Fruit fly (Drosophila melanogaster) whole organism, adult: ENCODE data around the gene SCAR.
A peak's percentile ranks its signal among the peaks of the same experiment; 100 is the strongest.

Experiments
- CG12768 ChIP-seq: fragments of 200-800 bp; sonication (Bioruptor generic); optimal IDR thresholded peaks from 2 replicates; lab custom pipeline; 2017; ENCODE audit warnings: missing biosample characterization, missing genetic modification characterization, mild to moderate bottlenecking, moderate library complexity, missing genetic modification reagents
- CG1620 ChIP-seq: fragments of 200-800 bp; sonication (Bioruptor generic); optimal IDR thresholded peaks from 2 replicates; lab custom pipeline; 2016; ENCODE audit warnings: missing biosample characterization, missing genetic modification characterization
- kay ChIP-seq: fragments of 200-800 bp; sonication (Bioruptor generic); peaks from one replicate; lab custom pipeline; 2016; ENCODE audit warnings: missing biosample characterization, missing genetic modification characterization, borderline replicate concordance
- ovo ChIP-seq: fragments of 200-800 bp; sonication (Bioruptor generic); optimal IDR thresholded peaks from 2 replicates; lab custom pipeline; 2016; ENCODE audit warnings: missing biosample characterization, missing genetic modification characterization
- tj ChIP-seq: fragments of 200-800 bp; sonication (Bioruptor generic); optimal IDR thresholded peaks from 3 replicates; lab custom pipeline; 2017; ENCODE audit warnings: missing biosample characterization, mild to moderate bottlenecking, missing genetic modification characterization, moderate library complexity

dm6 chr2L:10967257-10968008 lies 9.1 kb upstream of the SCAR start:
- TF ChIP-seq ovo (GFP tag; lab: Kevin White, UChicago) = peak; percentile 75
- peak; percentile 86 for TF ChIP-seq CG12768
- TF ChIP-seq tj (GFP tag; lab: Kevin White, UChicago) = peak; percentile 72
- no peak for TF ChIP-seq kay (GFP tag; lab: Kevin White, UChicago)
- TF ChIP-seq CG1620 = no peak
